Fruit fly (Drosophila melanogaster) Kc167 (cell line): ENCODE results near the gene CG31550.

Experiments used
- h ChIP-seq: fragments of >200 bp; optimal IDR thresholded peaks from 3 replicates; lab custom pipeline; 2018; ENCODE audit warnings: missing external identifiers
- psq ChIP-seq: fragments of >200 bp; optimal IDR thresholded peaks from 2 replicates; lab custom pipeline; 2017; ENCODE audit warnings: missing external identifiers

DNA sequence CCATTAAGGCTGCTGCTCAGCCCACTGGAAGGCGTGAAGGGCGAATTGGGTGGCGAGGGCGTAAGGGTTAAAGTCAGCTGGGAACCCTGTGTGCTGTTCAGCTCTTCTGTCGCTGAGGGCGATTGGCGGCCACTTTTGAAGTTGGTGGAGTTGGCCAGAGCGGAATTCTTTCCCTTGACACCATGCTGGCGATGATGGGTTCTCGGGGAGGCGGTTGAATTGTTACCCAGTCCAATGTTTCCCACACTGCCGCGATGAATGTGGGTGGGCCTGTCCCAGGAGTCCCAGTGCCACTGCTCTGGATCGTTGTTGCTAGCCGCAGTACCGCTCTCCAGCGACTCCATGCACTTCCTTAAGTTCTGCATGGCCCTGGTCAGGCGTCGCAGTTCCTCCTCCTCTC is 2.6 kb upstream of the CG31550 start:
- TF ChIP-seq psq (lab: Kevin White, UChicago) (no peak), h (lab: Kevin White, UChicago) (no peak)
